Worm (Caenorhabditis elegans) whole organism, L2 larva: ENCODE measurements around the gene grsp-3.

Source experiments
- C34F6.9 ChIP-seq: fragments of 150-350 bp; optimal IDR thresholded peaks from 2 replicates; lab custom pipeline; 2014; ENCODE audit warnings: missing biosample characterization, missing genetic modification characterization
- R02D3.7 ChIP-seq: fragments of 150-350 bp; optimal IDR thresholded peaks from 2 replicates; lab custom pipeline; 2014; ENCODE audit warnings: missing biosample characterization, missing genetic modification characterization
- alr-1 ChIP-seq: fragments of 150-350 bp; optimal IDR thresholded peaks from 2 replicates; lab custom pipeline; 2014; ENCODE audit warnings: missing biosample characterization, missing genetic modification characterization
- aly-2 ChIP-seq: fragments of 150-350 bp; optimal IDR thresholded peaks from 2 replicates; lab custom pipeline; 2014; ENCODE audit warnings: missing biosample characterization, missing genetic modification characterization
- ama-1 ChIP-seq: fragments of 150-350 bp; optimal IDR thresholded peaks from 2 replicates; lab custom pipeline; 2018; ENCODE audit warnings: inconsistent platforms
- blmp-1 ChIP-seq: sonication (generic microtip); optimal IDR thresholded peaks from 2 replicates; lab custom pipeline; 2017; ENCODE audit warnings: missing genetic modification characterization, mild to moderate bottlenecking, missing compliant biosample characterization, antibody characterized with exemption, moderate library complexity; ENCODE audit not compliant: insufficient read depth
- crh-2 ChIP-seq: sonication (generic microtip); optimal IDR thresholded peaks from 2 replicates; lab custom pipeline; 2017; ENCODE audit warnings: missing biosample characterization, missing genetic modification characterization
- dmd-4 ChIP-seq: sonication (generic microtip); optimal IDR thresholded peaks from 2 replicates; lab custom pipeline; 2017; ENCODE audit warnings: missing biosample characterization, missing genetic modification characterization
- egl-27 ChIP-seq: sonication (generic microtip); optimal IDR thresholded peaks from 3 replicates; lab custom pipeline; 2017; ENCODE audit warnings: missing biosample characterization, missing genetic modification reagents, missing genetic modification characterization
- gmeb-1 ChIP-seq: fragments of 150-350 bp; optimal IDR thresholded peaks from 2 replicates; lab custom pipeline; 2014; ENCODE audit warnings: missing biosample characterization, missing genetic modification characterization
- lin-13 ChIP-seq: fragments of 150-350 bp; optimal IDR thresholded peaks from 2 replicates; lab custom pipeline; 2014; ENCODE audit warnings: missing biosample characterization, missing genetic modification reagents, missing genetic modification characterization
- mab-5 ChIP-seq: fragments of 150-350 bp; optimal IDR thresholded peaks from 2 replicates; lab custom pipeline; 2014; ENCODE audit warnings: missing biosample characterization, missing genetic modification characterization
- mbf-1 ChIP-seq: sonication (generic microtip); optimal IDR thresholded peaks from 2 replicates; lab custom pipeline; 2017; ENCODE audit warnings: missing biosample characterization, missing genetic modification characterization
- mdl-1 ChIP-seq, 2 experiments: fragments of 150-350 bp in 1 of 2; sonication (generic microtip) in 1 of 2; optimal IDR thresholded peaks; 2 replicates each; lab custom pipeline; 2017; ENCODE audit warnings: missing biosample characterization in 2 of 2, missing genetic modification characterization in 2 of 2
- nhr-10 ChIP-seq: sonication (generic microtip); optimal IDR thresholded peaks from 2 replicates; lab custom pipeline; 2017; ENCODE audit warnings: missing biosample characterization, missing genetic modification characterization
- nhr-11 ChIP-seq: fragments of 150-350 bp; optimal IDR thresholded peaks from 2 replicates; lab custom pipeline; 2014; ENCODE audit warnings: missing biosample characterization, missing genetic modification characterization
- nhr-129 ChIP-seq: fragments of 150-350 bp; optimal IDR thresholded peaks from 2 replicates; lab custom pipeline; 2014; ENCODE audit warnings: missing biosample characterization, missing genetic modification characterization
- nhr-237 ChIP-seq: fragments of 150-350 bp; optimal IDR thresholded peaks from 2 replicates; lab custom pipeline; 2014; ENCODE audit warnings: missing biosample characterization, missing genetic modification characterization
- nhr-25 ChIP-seq: fragments of 150-350 bp; sonication (generic microtip); optimal IDR thresholded peaks from 3 replicates; lab custom pipeline; 2014; ENCODE audit warnings: missing biosample characterization, missing genetic modification characterization
- nhr-6 ChIP-seq: fragments of 150-350 bp; optimal IDR thresholded peaks from 2 replicates; lab custom pipeline; 2014; ENCODE audit warnings: missing biosample characterization, missing genetic modification characterization
- sem-4 ChIP-seq: fragments of 150-350 bp; optimal IDR thresholded peaks from 2 replicates; lab custom pipeline; 2014; ENCODE audit warnings: missing biosample characterization, missing genetic modification reagents, missing genetic modification characterization
- skn-1 ChIP-seq: sonication (generic microtip); optimal IDR thresholded peaks from 2 replicates; lab custom pipeline; 2017; ENCODE audit warnings: missing biosample characterization, missing genetic modification characterization
- sma-9 ChIP-seq, 2 experiments: fragments of 150-350 bp in 1 of 2; sonication (generic microtip) in 1 of 2; optimal IDR thresholded peaks; 2 replicates each; lab custom pipeline; 2014 to 2016; ENCODE audit warnings: missing genetic modification characterization in 2 of 2, mild to moderate bottlenecking in 1 of 2, missing biosample characterization in 1 of 2, missing compliant biosample characterization in 1 of 2, missing genetic modification reagents in 1 of 2, moderate library complexity in 1 of 2
- snpc-4 ChIP-seq: fragments of 150-350 bp; optimal IDR thresholded peaks from 2 replicates; lab custom pipeline; 2014; ENCODE audit warnings: missing biosample characterization, missing genetic modification characterization
- unc-39 ChIP-seq: fragments of 150-350 bp; optimal IDR thresholded peaks from 2 replicates; lab custom pipeline; 2014; ENCODE audit warnings: missing biosample characterization, missing genetic modification characterization
- unc-55 ChIP-seq: fragments of 150-350 bp; sonication (generic microtip); optimal IDR thresholded peaks from 3 replicates; lab custom pipeline; 2014; ENCODE audit warnings: missing biosample characterization, missing genetic modification reagents, missing genetic modification characterization
- zag-1 ChIP-seq: fragments of 150-350 bp; optimal IDR thresholded peaks from 2 replicates; lab custom pipeline; 2014; ENCODE audit warnings: missing biosample characterization, missing genetic modification characterization
- ztf-1 ChIP-seq: fragments of 200-800 bp; sonication (Bioruptor generic); conservative IDR thresholded peaks from 2 replicates; pipeline ENCODE4 v1.3.6; 2022; ENCODE audit warnings: missing genetic modification characterization, missing compliant biosample characterization
- ztf-11 ChIP-seq: sonication (generic microtip); optimal IDR thresholded peaks from 2 replicates; lab custom pipeline; 2017; ENCODE audit warnings: missing biosample characterization, missing genetic modification characterization

The grsp-3 gene

DNA sequence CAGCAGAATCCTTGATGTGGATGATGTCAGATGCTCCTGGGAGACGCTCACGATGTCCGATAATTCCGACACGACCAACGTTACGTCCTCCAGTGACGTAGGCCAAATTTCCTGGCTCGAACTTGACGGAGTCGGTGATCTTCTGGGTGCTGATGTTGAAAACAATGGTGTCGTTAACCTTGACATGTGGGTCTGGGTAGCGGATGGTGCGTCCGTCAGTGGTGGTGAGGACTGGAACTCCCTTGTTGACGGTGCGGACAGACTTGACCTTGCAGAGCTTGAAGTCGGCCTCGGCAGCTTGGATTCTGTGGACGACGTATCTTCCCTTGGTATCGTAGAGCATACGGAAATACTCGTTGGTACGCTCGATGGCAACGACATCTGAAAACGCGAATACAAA is 47.8 kb downstream of the grsp-3 start:
- TF ChIP-seq unc-39 (no peak), aly-2 (tag; lab: Kevin White, UChicago) (no peak), mab-5 (no peak), alr-1 (no peak), sma-9 (GFP tag; optimal IDR thresholded peaks at IDR 0.05; lab: Kevin White, UChicago) (no peak), sma-9 (tag; optimal IDR thresholded peaks at IDR 0.05; lab: Kevin White, UChicago) (no peak), R02D3.7 (tag; lab: Kevin White, UChicago) (no peak), egl-27 (tag; lab: Kevin White, UChicago) (no peak), mdl-1 (tag; optimal IDR thresholded peaks at IDR 0.05; lab: Kevin White, UChicago) (no peak), nhr-10 (tag; lab: Kevin White, UChicago) (no peak), nhr-25 (tag; lab: Kevin White, UChicago) (no peak), skn-1 (tag; lab: Kevin White, UChicago) (no peak), gmeb-1 (tag; lab: Kevin White, UChicago) (no peak), nhr-129 (tag; lab: Kevin White, UChicago) (no peak), unc-55 (no peak), nhr-11 (no peak)

DNA sequence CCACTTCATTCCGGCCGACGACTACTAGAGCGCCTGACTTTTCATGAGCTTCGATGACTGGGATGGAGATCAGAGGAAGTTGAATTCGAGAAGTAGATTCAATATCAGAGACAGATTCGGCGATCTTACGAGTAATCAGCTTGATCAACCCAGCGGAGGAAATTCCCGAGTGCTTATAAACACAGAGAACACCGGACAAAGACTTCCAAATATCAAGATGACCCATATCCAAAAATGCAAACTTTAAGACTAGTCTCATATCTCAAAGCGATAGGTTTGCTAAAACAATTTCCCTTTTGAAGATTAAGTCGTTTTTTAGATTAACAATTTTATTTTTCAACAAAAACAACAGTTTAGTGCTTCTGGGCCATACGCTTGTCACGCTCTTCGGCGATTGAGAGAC is 48.3 kb downstream of the grsp-3 start, which contains the start of gene Y43B11AR.3:
Gene Y43B11AR.3, minus strand, starts transcription at position 335 of the 403 bp plus-strand sequence.
- TF ChIP-seq nhr-25 (tag; lab: Kevin White, UChicago) (no peak), unc-55 (no peak), snpc-4 (tag; lab: Kevin White, UChicago) (no peak), mbf-1 (tag; lab: Kevin White, UChicago) (no peak), sma-9 (GFP tag; optimal IDR thresholded peaks at IDR 0.05; lab: Kevin White, UChicago) (no peak), sma-9 (tag; optimal IDR thresholded peaks at IDR 0.05; lab: Kevin White, UChicago) (no peak), nhr-129 (tag; lab: Kevin White, UChicago) (no peak), crh-2 (tag; lab: Kevin White, UChicago) (no peak), dmd-4 (tag; lab: Kevin White, UChicago) (no peak), nhr-11 (peak; percentile 33), lin-13 (GFP tag; lab: Kevin White, UChicago) (no peak), gmeb-1 (tag; lab: Kevin White, UChicago) (no peak), nhr-237 (tag; lab: Kevin White, UChicago) (no peak), mdl-1 (tag; optimal IDR thresholded peaks at IDR 0.05; lab: Kevin White, UChicago) (no peak), ama-1 (lab: Kevin White, UChicago) (peak; percentile 46)

DNA sequence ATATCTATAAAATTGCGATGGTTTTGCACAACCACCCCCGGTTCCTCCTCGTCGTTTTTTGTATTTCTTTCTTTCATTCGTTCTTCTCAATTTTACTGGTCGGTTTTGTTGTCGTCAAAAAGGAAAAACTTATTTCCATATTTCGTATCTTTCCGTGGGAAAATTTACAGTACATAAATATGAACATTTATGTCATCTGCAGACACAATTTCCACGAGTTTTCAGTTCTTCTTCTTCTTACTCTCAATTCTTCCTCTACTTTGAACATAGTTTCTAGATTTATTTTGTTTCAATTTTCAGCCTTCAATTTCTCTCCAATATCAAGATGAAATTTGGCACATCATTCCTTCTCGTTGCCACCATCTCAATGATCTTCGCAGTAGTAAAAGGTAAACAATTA is 50.5 kb downstream of the grsp-3 start, which contains the start of gene Y43B11AR.1:
Gene Y43B11AR.1, plus strand, starts transcription at position 301 of the 400 bp plus-strand sequence.
- no peak for TF ChIP-seq ztf-1 (GFP tag; lab: Robert Waterston, UW)
- TF ChIP-seq egl-27 (tag; lab: Kevin White, UChicago) = no peak
- TF ChIP-seq zag-1 = no peak
- no peak for TF ChIP-seq sem-4 (tag; lab: Kevin White, UChicago)
- TF ChIP-seq nhr-6 (tag; lab: Kevin White, UChicago) = no peak
- no peak for TF ChIP-seq blmp-1
- no peak for TF ChIP-seq sma-9 (GFP tag; optimal IDR thresholded peaks at IDR 0.05; lab: Kevin White, UChicago)
- no peak for TF ChIP-seq sma-9 (tag; optimal IDR thresholded peaks at IDR 0.05; lab: Kevin White, UChicago)
- TF ChIP-seq dmd-4 (tag; lab: Kevin White, UChicago) = no peak
- no peak for TF ChIP-seq nhr-129 (tag; lab: Kevin White, UChicago)
- no peak for TF ChIP-seq ztf-11 (tag; lab: Kevin White, UChicago)
- TF ChIP-seq unc-55 = no peak
- no peak for TF ChIP-seq C34F6.9 (tag; lab: Kevin White, UChicago)
- no peak for TF ChIP-seq mbf-1 (tag; lab: Kevin White, UChicago)
- TF ChIP-seq lin-13 (GFP tag; lab: Kevin White, UChicago) = no peak
